Worm (Caenorhabditis elegans) whole organism, mixed stage, embryonic: Measurements from ENCODE around the gene aagr-3.

Experiments
- blmp-1 ChIP-seq: fragments of 150-350 bp; optimal IDR thresholded peaks from 2 replicates; lab custom pipeline; 2014; ENCODE audit warnings: missing biosample characterization, missing genetic modification characterization
- ceh-39 ChIP-seq: fragments of 150-350 bp; optimal IDR thresholded peaks from 2 replicates; lab custom pipeline; 2014; ENCODE audit warnings: missing biosample characterization, missing genetic modification characterization
- ceh-43 ChIP-seq: fragments of 200-800 bp; sonication (Bioruptor generic); optimal IDR thresholded peaks from 2 replicates; lab custom pipeline; 2018; ENCODE audit warnings: mild to moderate bottlenecking, missing genetic modification characterization, moderate library complexity, missing compliant biosample characterization
- ces-1 ChIP-seq: fragments of 150-350 bp; optimal IDR thresholded peaks from 2 replicates; lab custom pipeline; 2014; ENCODE audit warnings: missing biosample characterization, missing genetic modification reagents, missing genetic modification characterization
- mab-5 ChIP-seq: fragments of 150-350 bp; optimal IDR thresholded peaks from 2 replicates; lab custom pipeline; 2014; ENCODE audit warnings: missing biosample characterization, missing genetic modification characterization
- nhr-12 ChIP-seq: fragments of 150-350 bp; optimal IDR thresholded peaks from 2 replicates; lab custom pipeline; 2014; ENCODE audit warnings: missing biosample characterization, missing genetic modification characterization
- nhr-28 ChIP-seq: fragments of 150-350 bp; optimal IDR thresholded peaks from 2 replicates; lab custom pipeline; 2014; ENCODE audit warnings: missing biosample characterization, missing genetic modification characterization
- pha-4 ChIP-seq: fragments of 150-350 bp; optimal IDR thresholded peaks from 2 replicates; lab custom pipeline; 2018; ENCODE audit warnings: missing biosample characterization, missing genetic modification reagents, missing genetic modification characterization
- snpc-4 ChIP-seq: fragments of 150-350 bp; optimal IDR thresholded peaks from 2 replicates; lab custom pipeline; 2014; ENCODE audit warnings: missing biosample characterization, missing genetic modification characterization
- sptf-1 ChIP-seq: sonication (generic microtip); optimal IDR thresholded peaks from 2 replicates; lab custom pipeline; 2017; ENCODE audit warnings: mild to moderate bottlenecking, missing genetic modification characterization, moderate library complexity, missing compliant biosample characterization
- unc-39 ChIP-seq: fragments of 150-350 bp; optimal IDR thresholded peaks from 2 replicates; lab custom pipeline; 2014; ENCODE audit warnings: missing biosample characterization, missing genetic modification characterization
- unc-62 ChIP-seq: fragments of 150-350 bp; optimal IDR thresholded peaks from 2 replicates; lab custom pipeline; 2014; ENCODE audit warnings: missing biosample characterization, missing genetic modification reagents, missing genetic modification characterization

- TF ChIP-seq unc-62 (GFP tag; lab: Kevin White, UChicago), result no peak
- no peak for TF ChIP-seq nhr-12
- no peak for TF ChIP-seq snpc-4
- TF ChIP-seq unc-39, result no peak
- TF ChIP-seq sptf-1 (tag; lab: Kevin White, UChicago), result no peak
- no peak for TF ChIP-seq pha-4 (tag; lab: Kevin White, UChicago)
- no peak for TF ChIP-seq ceh-43 (GFP tag; lab: Kevin White, UChicago)
- no peak for TF ChIP-seq blmp-1
- no peak for TF ChIP-seq mab-5
- no peak for TF ChIP-seq ceh-39
- no peak for TF ChIP-seq nhr-28 (tag; lab: Kevin White, UChicago)
- TF ChIP-seq ces-1 (GFP tag; lab: Kevin White, UChicago), result no peak
Measured at ce11 chrV:9696715-9697114, 32.6 kb downstream of the aagr-3 start, which contains the start of gene her-1.
